Fruit fly (Drosophila melanogaster): Measurements from ENCODE around the gene Remo.

Remo gene

dm6 chrX:13256967-13257366 is 30.9 kb upstream of the Remo start (continued):
- 0 out of 2 replicates have a peak, but pooled peaks have one; percentile 14 for TF ChIP-seq onecut (GFP tag; IDR thresholded peaks at IDR 0.05)
- no peak for TF ChIP-seq gsb (GFP tag; IDR thresholded peaks at IDR 0.05)
- TF ChIP-seq lola (GFP tag; optimal IDR thresholded peaks at IDR 0.05): no peak
- TF ChIP-seq CG15269 (tag; optimal IDR thresholded peaks at IDR 0.05): no peak
- TF ChIP-seq Doc2 (GFP tag; IDR thresholded peaks at IDR 0.05): no peak
- no peak for TF ChIP-seq Lim3 (GFP tag; IDR thresholded peaks at IDR 0.05)
- no peak for TF ChIP-seq tin (GFP tag; optimal IDR thresholded peaks at IDR 0.05)
- no peak for TF ChIP-seq CG10147 (GFP tag; optimal IDR thresholded peaks at IDR 0.05)
- no peak for TF ChIP-seq gsb-n (tag; optimal IDR thresholded peaks at IDR 0.05)
- no peak for TF ChIP-seq CG6272 (GFP tag; IDR thresholded peaks at IDR 0.05)
- TF ChIP-seq Atf6 (GFP tag; IDR thresholded peaks at IDR 0.05): no peak
- no peak for TF ChIP-seq CG13624 (GFP tag; optimal IDR thresholded peaks at IDR 0.05)
- no peak for TF ChIP-seq cas (GFP tag; IDR thresholded peaks at IDR 0.05)
- no peak for TF ChIP-seq CG6175 (GFP tag; IDR thresholded peaks at IDR 0.05)
- TF ChIP-seq jing (GFP tag; optimal IDR thresholded peaks at IDR 0.05): no peak
- no peak for TF ChIP-seq fd64A (GFP tag; optimal IDR thresholded peaks at IDR 0.05)
- TF ChIP-seq H2.0 (GFP tag; IDR thresholded peaks at IDR 0.05): peak; percentile 30; the same call in 1 of the 2 replicates
- TF ChIP-seq Abd-B (GFP tag; optimal IDR thresholded peaks at IDR 0.05): no peak
- TF ChIP-seq Vsx1 (GFP tag; optimal IDR thresholded peaks at IDR 0.05): no peak
- TF ChIP-seq CG9609 (GFP tag; optimal IDR thresholded peaks at IDR 0.05): no peak
- TF ChIP-seq nerfin-2 (GFP tag; IDR thresholded peaks at IDR 0.05; ENCODE audit: partially characterized antibody): no peak
- peak; percentile 18 for TF ChIP-seq pros (GFP tag; optimal IDR thresholded peaks at IDR 0.05)
- TF ChIP-seq Optix (GFP tag; IDR thresholded peaks at IDR 0.05): no peak
- no peak for TF ChIP-seq nau (GFP tag; optimal IDR thresholded peaks at IDR 0.05)
- no peak for TF ChIP-seq CG8478 (optimal IDR thresholded peaks at IDR 0.05)
- no peak for TF ChIP-seq Elba2 (GFP tag; optimal IDR thresholded peaks at IDR 0.05)
- no peak for TF ChIP-seq ewg (GFP tag; optimal IDR thresholded peaks at IDR 0.05)
- TF ChIP-seq Drgx (GFP tag; IDR thresholded peaks at IDR 0.05): no peak; the same call in 1 of the 2 replicates
- TF ChIP-seq CG42726 (GFP tag; IDR thresholded peaks at IDR 0.05; ENCODE audit: partially characterized antibody): 0 out of 2 replicates have a peak, but pooled peaks have one; percentile 18
- TF ChIP-seq CG13296 (GFP tag; optimal IDR thresholded peaks at IDR 0.05): peak; percentile 56
- TF ChIP-seq CG14860 (GFP tag; IDR thresholded peaks at IDR 0.05; ENCODE audit: partially characterized antibody): no peak
- no peak for TF ChIP-seq Dek (tag; optimal IDR thresholded peaks at IDR 0.05)
- no peak for TF ChIP-seq ab (GFP tag; optimal IDR thresholded peaks at IDR 0.05)
- TF ChIP-seq CG10366 (GFP tag; IDR thresholded peaks at IDR 0.05): no peak
- no peak for TF ChIP-seq CG11456 (GFP tag; IDR thresholded peaks at IDR 0.05)
- no peak for TF ChIP-seq C15 (GFP tag; IDR thresholded peaks at IDR 0.05)
- TF ChIP-seq stwl (tag; optimal IDR thresholded peaks at IDR 0.05): peak; percentile 75
- TF ChIP-seq Ada2b (GFP tag; IDR thresholded peaks at IDR 0.05): no peak
- TF ChIP-seq bcd (GFP tag; optimal IDR thresholded peaks at IDR 0.05): no peak
- TF ChIP-seq CG13123 (GFP tag; optimal IDR thresholded peaks at IDR 0.05): no peak
- peak; percentile 26 for TF ChIP-seq CG17359 (tag; optimal IDR thresholded peaks at IDR 0.05)
- TF ChIP-seq CG1024 (GFP tag; IDR thresholded peaks at IDR 0.05): no peak
- no peak for TF ChIP-seq dpn (GFP tag; optimal IDR thresholded peaks at IDR 0.05)
- no peak for TF ChIP-seq vfl (GFP tag; optimal IDR thresholded peaks at IDR 0.05)
- TF ChIP-seq pita (GFP tag; optimal IDR thresholded peaks at IDR 0.05): no peak
- peak; percentile 23 for TF ChIP-seq pzg (GFP tag; optimal IDR thresholded peaks at IDR 0.05)
- TF ChIP-seq CG30403 (GFP tag; optimal IDR thresholded peaks at IDR 0.05): no peak
- no peak for TF ChIP-seq CG2889 (GFP tag; IDR thresholded peaks at IDR 0.05)
- no peak for TF ChIP-seq CG9876 (GFP tag; optimal IDR thresholded peaks at IDR 0.05)
- peak; percentile 61 for TF ChIP-seq E2f2 (GFP tag; IDR thresholded peaks at IDR 0.05)
- TF ChIP-seq bowl (GFP tag; IDR thresholded peaks at IDR 0.05): no peak
- TF ChIP-seq cwo (GFP tag; optimal IDR thresholded peaks at IDR 0.05): no peak
